Worm (Caenorhabditis elegans): ENCODE results near the gene F32E10.8.
A peak's percentile ranks its signal among the peaks of the same experiment; 100 is the strongest.

F32E10.8 gene

DNA sequence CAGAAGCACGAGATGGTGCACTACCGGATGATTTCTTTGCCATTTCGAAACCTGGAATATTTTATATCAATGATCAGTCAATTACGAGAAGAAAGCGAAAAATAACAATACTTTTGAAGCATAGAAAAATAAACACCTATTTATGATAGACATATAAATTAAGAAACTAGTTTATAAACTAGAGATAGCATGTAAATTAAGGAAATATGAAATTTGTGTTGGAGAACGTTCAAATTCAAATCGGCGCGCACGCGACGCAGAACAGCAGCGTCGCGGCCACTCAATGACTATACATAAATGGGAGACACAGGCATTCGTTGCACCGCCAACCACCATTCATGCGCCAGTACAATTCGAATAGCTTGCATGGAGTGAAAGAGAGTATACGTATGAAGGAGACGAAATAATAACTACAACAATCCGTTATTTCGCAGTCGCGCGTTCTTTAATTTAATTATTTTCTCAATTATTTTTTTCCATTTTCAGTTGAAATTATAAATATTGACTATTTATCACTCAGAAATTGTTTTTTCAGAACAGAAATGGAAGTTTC, 12.7 kb downstream of the F32E10.8 start, which contains the start of the genes cec-5 and nol-10 (continued):
- TF ChIP-seq lin-1 (GFP tag; IDR thresholded peaks at IDR 0.05), result no peak
- TF ChIP-seq nhr-6 (tag; optimal IDR thresholded peaks at IDR 0.05), result peak; percentile 51
- TF ChIP-seq nhr-48 (tag; optimal IDR thresholded peaks at IDR 0.05), result peak; percentile 26
- no peak for TF ChIP-seq ceh-62 (tag; optimal IDR thresholded peaks at IDR 0.05)
- TF ChIP-seq Y75B8A.6 (GFP tag; IDR thresholded peaks at IDR 0.05), result no peak
- no peak; the same call in 1 of the 2 replicates for TF ChIP-seq Y48G9A.11 (GFP tag; IDR thresholded peaks at IDR 0.05)
- no peak for TF ChIP-seq spr-3 (GFP tag; optimal IDR thresholded peaks at IDR 0.05)
- no peak for TF ChIP-seq lin-39 (tag; optimal IDR thresholded peaks at IDR 0.05)
- no peak for TF ChIP-seq dmd-9 (GFP tag; IDR thresholded peaks at IDR 0.05)
- TF ChIP-seq lin-29 (GFP tag; IDR thresholded peaks at IDR 0.05), result no peak
- no peak for TF ChIP-seq Y5F2A.4 (GFP tag; optimal IDR thresholded peaks at IDR 0.05)
- no peak for TF ChIP-seq mxl-2 (GFP tag; conservative IDR thresholded peaks at IDR 0.05)
- TF ChIP-seq daf-19 (GFP tag; conservative IDR thresholded peaks at IDR 0.05), result no peak
- TF ChIP-seq F44E2.7 (GFP tag; IDR thresholded peaks at IDR 0.05), result no peak
- peak; percentile 79 for TF ChIP-seq dpl-1 (GFP tag; optimal IDR thresholded peaks at IDR 0.05)
- no peak for TF ChIP-seq lim-7 (GFP tag; IDR thresholded peaks at IDR 0.05)
- no peak for TF ChIP-seq nhr-76 (tag; optimal IDR thresholded peaks at IDR 0.05)
- TF ChIP-seq mep-1 (tag; optimal IDR thresholded peaks at IDR 0.05), result peak; percentile 91
- no peak for TF ChIP-seq nhr-42 (GFP tag; IDR thresholded peaks at IDR 0.05)
- no peak for TF ChIP-seq nhr-237 (tag; optimal IDR thresholded peaks at IDR 0.05)
- TF ChIP-seq madf-9 (GFP tag; conservative IDR thresholded peaks at IDR 0.05), result no peak
- no peak for TF ChIP-seq ceh-82 (tag; optimal IDR thresholded peaks at IDR 0.05)
- TF ChIP-seq mdt-29 (GFP tag; IDR thresholded peaks at IDR 0.05), result no peak; the same call in 1 of the 2 replicates
- TF ChIP-seq nhr-28 (tag; optimal IDR thresholded peaks at IDR 0.05), result peak; percentile 55
- TF ChIP-seq unc-62 (GFP tag; optimal IDR thresholded peaks at IDR 0.05 in 1 of 2), result peak in 1 of 2 experiments; percentile 64
- no peak for TF ChIP-seq unc-62 (tag; optimal IDR thresholded peaks at IDR 0.05)
- no peak for TF ChIP-seq gei-8 (GFP tag; optimal IDR thresholded peaks at IDR 0.05)
- no peak for TF ChIP-seq ceh-44 (GFP tag; IDR thresholded peaks at IDR 0.05)
- 0 out of 2 replicates have a peak, but pooled peaks have one; percentile 11 for TF ChIP-seq egl-43 (GFP tag; IDR thresholded peaks at IDR 0.05)
- peak; percentile 91 for TF ChIP-seq lin-13 (GFP tag; optimal IDR thresholded peaks at IDR 0.05)
- TF ChIP-seq snpc-1.2 (GFP tag; IDR thresholded peaks at IDR 0.05), result peak; percentile 81
- no peak for TF ChIP-seq unc-39 (tag; optimal IDR thresholded peaks at IDR 0.05)
- TF ChIP-seq snpc-4 (tag; optimal IDR thresholded peaks at IDR 0.05), result no peak
- TF ChIP-seq ama-1 (optimal IDR thresholded peaks at IDR 0.05), result no peak
- TF ChIP-seq cey-2 (tag; optimal IDR thresholded peaks at IDR 0.05; ENCODE audit: borderline replicate concordance, insufficient read depth), result no peak
- 0 out of 2 replicates have a peak, but pooled peaks have one; percentile 29 for TF ChIP-seq pha-4 (GFP tag; IDR thresholded peaks at IDR 0.05)
- no peak for TF ChIP-seq pha-4 (tag; optimal IDR thresholded peaks at IDR 0.05)
- no peak for TF ChIP-seq daf-12 (tag; optimal IDR thresholded peaks at IDR 0.05)
- TF ChIP-seq tag-97 (GFP tag; IDR thresholded peaks at IDR 0.05), result no peak
- peak; percentile 47 for TF ChIP-seq F49E8.2 (tag; optimal IDR thresholded peaks at IDR 0.05; ENCODE audit: borderline replicate concordance)
- TF ChIP-seq sdz-12 (GFP tag; optimal IDR thresholded peaks at IDR 0.05), result no peak
- peak; percentile 82 for TF ChIP-seq hmg-1.1 (GFP tag; IDR thresholded peaks at IDR 0.05)
- TF ChIP-seq php-3 (GFP tag; IDR thresholded peaks at IDR 0.05), result no peak
- peak; percentile 91 for TF ChIP-seq dve-1 (tag; optimal IDR thresholded peaks at IDR 0.05; ENCODE audit: insufficient read depth)
- no peak for TF ChIP-seq lir-3 (tag; optimal IDR thresholded peaks at IDR 0.05)
- no peak for TF ChIP-seq ZK546.5 (tag; optimal IDR thresholded peaks at IDR 0.05)
- no peak for TF ChIP-seq mes-2 (tag; optimal IDR thresholded peaks at IDR 0.05; ENCODE audit: poor library complexity, severe bottlenecking)
- no peak for TF ChIP-seq tra-1 (GFP tag; IDR thresholded peaks at IDR 0.05)
- TF ChIP-seq lsy-2 (tag; optimal IDR thresholded peaks at IDR 0.05), result peak; percentile 57 to 91
- TF ChIP-seq nhr-111 (GFP tag; optimal IDR thresholded peaks at IDR 0.05), result no peak
- peak; percentile 78 for TF ChIP-seq rbr-2 (tag; optimal IDR thresholded peaks at IDR 0.05)
